Worm (Caenorhabditis elegans): ENCODE results near the gene C54G7.1.

C54G7.1 gene

ce11 chrX:5567454-5567853 is 23.7 kb downstream of the C54G7.1 start, which contains the start of gene mec-2:
TSS of gene mec-2 (plus strand) at chrX:5567754.
- TF ChIP-seq T23F11.4 (GFP tag; optimal IDR thresholded peaks at IDR 0.05) (no peak), pha-2 (tag; optimal IDR thresholded peaks at IDR 0.05) (no peak), lin-11 (tag; optimal IDR thresholded peaks at IDR 0.05) (no peak), fax-1 (tag; optimal IDR thresholded peaks at IDR 0.05) (no peak), ceh-18 (tag; optimal IDR thresholded peaks at IDR 0.05) (no peak), ref-2 (tag; optimal IDR thresholded peaks at IDR 0.05) (no peak), ztf-16 (tag; optimal IDR thresholded peaks at IDR 0.05) (no peak), pros-1 (tag; optimal IDR thresholded peaks at IDR 0.05) (no peak)

DNA sequence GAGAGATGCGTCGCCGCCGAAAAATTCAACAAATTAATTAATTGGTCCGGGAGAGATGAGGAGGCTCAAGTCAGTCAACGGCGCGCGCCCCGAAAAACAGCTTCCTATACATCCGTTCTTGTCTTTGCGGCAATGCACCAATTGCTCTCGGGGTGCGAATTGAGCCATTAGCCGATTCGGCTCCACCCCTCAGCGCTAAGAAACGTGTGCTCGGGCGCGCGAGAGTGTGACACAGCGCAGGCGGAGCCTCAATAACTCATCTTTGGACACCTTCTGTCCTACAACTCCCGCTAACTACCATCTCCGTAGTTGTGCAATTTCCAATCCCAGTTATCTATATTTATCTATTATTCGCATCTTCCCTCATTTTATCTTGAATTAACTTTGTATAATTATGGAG is 28.9 kb downstream of the C54G7.1 start:
- no peak for TF ChIP-seq ceh-30 (tag; optimal IDR thresholded peaks at IDR 0.05)
- no peak for TF ChIP-seq ceh-18 (tag; optimal IDR thresholded peaks at IDR 0.05)
- no peak for TF ChIP-seq hlh-13 (GFP tag; optimal IDR thresholded peaks at IDR 0.05)
- no peak for TF ChIP-seq sox-4 (tag; optimal IDR thresholded peaks at IDR 0.05)
- TF ChIP-seq ztf-16 (tag; optimal IDR thresholded peaks at IDR 0.05), result no peak
- no peak for TF ChIP-seq dmd-4 (tag; optimal IDR thresholded peaks at IDR 0.05; ENCODE audit: borderline replicate concordance)

DNA sequence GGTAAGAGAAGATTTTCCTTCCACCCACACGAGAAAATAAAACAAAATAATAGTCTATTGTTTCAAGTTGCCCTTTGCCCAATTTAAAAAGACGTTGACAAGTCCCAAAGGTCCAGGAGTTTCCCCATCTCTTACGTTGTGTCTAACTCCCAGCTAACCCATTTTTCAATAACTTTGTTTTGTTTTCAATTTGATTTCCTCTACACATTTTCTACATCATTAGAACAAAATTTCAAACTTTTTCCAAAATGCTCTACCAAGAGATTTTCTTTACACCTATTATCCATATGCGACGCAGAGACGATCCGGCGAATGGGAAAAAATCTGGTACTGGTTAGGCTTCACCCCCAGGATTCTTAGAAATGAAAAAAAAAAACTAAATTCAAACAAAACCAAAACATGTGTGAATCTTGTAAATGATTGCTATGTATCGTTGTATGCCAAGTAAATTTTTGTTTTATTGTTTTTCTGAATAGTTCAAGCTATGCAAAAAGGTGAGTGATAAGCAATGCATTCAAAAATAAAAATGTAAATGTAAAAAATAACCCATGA is 36.0 kb downstream of the C54G7.1 start:
- TF ChIP-seq unc-42 (tag; optimal IDR thresholded peaks at IDR 0.05) (peak; percentile 52), C08G9.2 (tag; optimal IDR thresholded peaks at IDR 0.05) (no peak)

ce11 chrX:5591830-5592229 is 48.1 kb downstream of the C54G7.1 start:
- TF ChIP-seq pqm-1 (tag; optimal IDR thresholded peaks at IDR 0.05), result no peak
- TF ChIP-seq sdc-2 (tag; optimal IDR thresholded peaks at IDR 0.05), result peak; percentile 65
- TF ChIP-seq sox-2 (GFP tag; IDR thresholded peaks at IDR 0.05), result no peak
- TF ChIP-seq unc-42 (tag; optimal IDR thresholded peaks at IDR 0.05), result peak; percentile 48
- TF ChIP-seq che-1 (tag; optimal IDR thresholded peaks at IDR 0.05), result no peak
- TF ChIP-seq hlh-8 (tag; optimal IDR thresholded peaks at IDR 0.05), result no peak
- TF ChIP-seq nhr-232 (tag; optimal IDR thresholded peaks at IDR 0.05), result no peak
- TF ChIP-seq unc-55 (GFP tag; optimal IDR thresholded peaks at IDR 0.05), result no peak
- TF ChIP-seq madf-2 (tag; optimal IDR thresholded peaks at IDR 0.05), result no peak
- TF ChIP-seq ceh-22 (tag; optimal IDR thresholded peaks at IDR 0.05), result no peak
- peak; percentile 61 for TF ChIP-seq ceh-2 (tag; optimal IDR thresholded peaks at IDR 0.05)
- peak; percentile 12 for TF ChIP-seq pax-1 (tag; optimal IDR thresholded peaks at IDR 0.05)
- TF ChIP-seq elt-2 (tag; optimal IDR thresholded peaks at IDR 0.05), result peak; percentile 31
- TF ChIP-seq ceh-31 (tag; optimal IDR thresholded peaks at IDR 0.05), result peak; percentile 68
- TF ChIP-seq K02D7.2 (tag; optimal IDR thresholded peaks at IDR 0.05), result no peak
- peak; percentile 49 for TF ChIP-seq ceh-18 (tag; optimal IDR thresholded peaks at IDR 0.05)
- peak; percentile 34 for TF ChIP-seq fax-1 (tag; optimal IDR thresholded peaks at IDR 0.05)
- peak; percentile 35 for TF ChIP-seq ceh-19 (GFP tag; optimal IDR thresholded peaks at IDR 0.05)
- TF ChIP-seq C08G9.2 (tag; optimal IDR thresholded peaks at IDR 0.05), result no peak
- TF ChIP-seq tbx-7 (tag; optimal IDR thresholded peaks at IDR 0.05), result peak; percentile 3
- TF ChIP-seq ceh-9 (tag; optimal IDR thresholded peaks at IDR 0.05), result no peak
- TF ChIP-seq ets-4 (tag; optimal IDR thresholded peaks at IDR 0.05), result no peak
- no peak for TF ChIP-seq T23F11.4 (GFP tag; optimal IDR thresholded peaks at IDR 0.05)
- no peak for TF ChIP-seq dve-1 (tag; optimal IDR thresholded peaks at IDR 0.05)
- TF ChIP-seq F13H6.1 (tag; optimal IDR thresholded peaks at IDR 0.05), result no peak
- no peak for TF ChIP-seq odd-2 (tag; optimal IDR thresholded peaks at IDR 0.05)
- peak; percentile 64 for TF ChIP-seq ceh-34 (tag; optimal IDR thresholded peaks at IDR 0.05)
- peak; percentile 53 for TF ChIP-seq syd-9 (tag; optimal IDR thresholded peaks at IDR 0.05)
- TF ChIP-seq tbx-2 (tag; optimal IDR thresholded peaks at IDR 0.05), result peak; percentile 71
- TF ChIP-seq pat-9 (tag; optimal IDR thresholded peaks at IDR 0.05), result no peak
- no peak for TF ChIP-seq ama-1 (optimal IDR thresholded peaks at IDR 0.05)
- peak; percentile 40 for TF ChIP-seq hlh-6 (tag; optimal IDR thresholded peaks at IDR 0.05)
- no peak for TF ChIP-seq K09A11.1 (tag; optimal IDR thresholded peaks at IDR 0.05; ENCODE audit: insufficient read depth)
- no peak for TF ChIP-seq hlh-13 (GFP tag; optimal IDR thresholded peaks at IDR 0.05)
- TF ChIP-seq Y22D7AL.16 (tag; optimal IDR thresholded peaks at IDR 0.05), result no peak
- no peak for TF ChIP-seq ahr-1 (tag; optimal IDR thresholded peaks at IDR 0.05)
- TF ChIP-seq ceh-48 (tag; optimal IDR thresholded peaks at IDR 0.05), result no peak
- no peak for TF ChIP-seq unc-86 (tag; optimal IDR thresholded peaks at IDR 0.05)
- TF ChIP-seq pros-1 (tag; optimal IDR thresholded peaks at IDR 0.05), result no peak

Data from whole organism, late embryonic.